Fruit fly (Drosophila melanogaster) whole organism, embryonic: ENCODE data around the gene CG13605.

Experiments
- ATbp ChIP-seq: fragments of 200-800 bp; sonication (Bioruptor generic); optimal IDR thresholded peaks from 2 replicates; lab custom pipeline; 2017; ENCODE audit warnings: missing biosample characterization, mild to moderate bottlenecking, missing genetic modification characterization, missing genetic modification reagents
- Ada2b ChIP-seq: fragments of 200-800 bp; sonication (Bioruptor generic); IDR thresholded peaks from 2 replicates; pipeline ENCODE4 v1.3.6; 2022; ENCODE audit warnings: missing biosample characterization, missing genetic modification characterization
- CG10209 ChIP-seq: fragments of 200-800 bp; sonication (Bioruptor generic); optimal IDR thresholded peaks from 3 replicates; lab custom pipeline; 2017; ENCODE audit warnings: missing biosample characterization, mild to moderate bottlenecking, missing genetic modification characterization, missing genetic modification reagents
- CG11695 ChIP-seq: fragments of 200-800 bp; sonication (Bioruptor generic); IDR thresholded peaks from 3 replicates; pipeline ENCODE4 v1.3.6; 2022; ENCODE audit warnings: missing biosample characterization, missing genetic modification characterization
- CG12391 ChIP-seq: fragments of 200-800 bp; sonication (Bioruptor generic); optimal IDR thresholded peaks from 3 replicates; lab custom pipeline; 2018; ENCODE audit warnings: missing biosample characterization, mild to moderate bottlenecking, missing genetic modification characterization, moderate library complexity
- CG12942 ChIP-seq: fragments of 200-800 bp; sonication (Bioruptor generic); optimal IDR thresholded peaks from 3 replicates; lab custom pipeline; 2016; ENCODE audit warnings: missing biosample characterization, missing genetic modification characterization
- CG13424 ChIP-seq: fragments of 200-800 bp; sonication (Bioruptor generic); optimal IDR thresholded peaks from 2 replicates; lab custom pipeline; 2019; ENCODE audit warnings: missing biosample characterization, mild to moderate bottlenecking, missing genetic modification characterization, moderate library complexity
- CG13624 ChIP-seq: fragments of 200-800 bp; sonication (Bioruptor generic); optimal IDR thresholded peaks from 2 replicates; lab custom pipeline; 2016; ENCODE audit warnings: missing biosample characterization, missing genetic modification characterization
- CG14710 ChIP-seq: fragments of 200-800 bp; sonication (Bioruptor generic); optimal IDR thresholded peaks from 3 replicates; lab custom pipeline; 2019; ENCODE audit warnings: missing biosample characterization, mild to moderate bottlenecking, missing genetic modification characterization, moderate library complexity
- CG14965 ChIP-seq: fragments of 200-800 bp; sonication (Bioruptor generic); optimal IDR thresholded peaks from 2 replicates; lab custom pipeline; 2016; ENCODE audit warnings: missing biosample characterization, missing genetic modification characterization, borderline replicate concordance
- CG17385 ChIP-seq: fragments of 200-800 bp; sonication (Bioruptor generic); optimal IDR thresholded peaks from 3 replicates; lab custom pipeline; 2018; ENCODE audit warnings: missing biosample characterization, mild to moderate bottlenecking, missing genetic modification characterization
- CG2712 ChIP-seq: fragments of 200-800 bp; optimal IDR thresholded peaks from 3 replicates; lab custom pipeline; 2019; ENCODE audit warnings: missing biosample characterization, mild to moderate bottlenecking, missing genetic modification characterization, moderate library complexity
- CG30403 ChIP-seq: fragments of 200-800 bp; sonication (Bioruptor generic); optimal IDR thresholded peaks from 3 replicates; lab custom pipeline; 2016; ENCODE audit warnings: missing biosample characterization, missing genetic modification characterization
- CG33213 ChIP-seq: fragments of 200-800 bp; sonication (Bioruptor generic); optimal IDR thresholded peaks from 3 replicates; lab custom pipeline; 2016; ENCODE audit warnings: missing biosample characterization, missing genetic modification characterization
- CG3838 ChIP-seq: fragments of 200-800 bp; sonication (Bioruptor generic); optimal IDR thresholded peaks from 3 replicates; lab custom pipeline; 2016; ENCODE audit warnings: missing biosample characterization, missing genetic modification characterization
- CG43689 ChIP-seq: fragments of 200-800 bp; sonication (Bioruptor generic); IDR thresholded peaks from 2 replicates; pipeline ENCODE4 v1.3.6; 2022; ENCODE audit warnings: missing biosample characterization, missing genetic modification characterization
- CG6272 ChIP-seq: fragments of 200-800 bp; sonication (Bioruptor generic); IDR thresholded peaks from 2 replicates; pipeline ENCODE4 v1.3.6; 2022; ENCODE audit warnings: missing biosample characterization, missing genetic modification characterization
- CG7271 ChIP-seq: fragments of 200-800 bp; sonication (Bioruptor generic); optimal IDR thresholded peaks from 2 replicates; lab custom pipeline; 2018; ENCODE audit warnings: missing biosample characterization, mild to moderate bottlenecking, missing genetic modification characterization, moderate library complexity
- CG8765 ChIP-seq: fragments of 200-800 bp; sonication (Bioruptor generic); IDR thresholded peaks from 2 replicates; pipeline ENCODE4 v1.3.6; 2022; ENCODE audit warnings: missing biosample characterization, missing genetic modification characterization
- CG8924 ChIP-seq: fragments of 200-800 bp; optimal IDR thresholded peaks from 3 replicates; lab custom pipeline; 2019; ENCODE audit warnings: missing biosample characterization, mild to moderate bottlenecking, missing genetic modification characterization, moderate library complexity
- CG9817 ChIP-seq: fragments of 200-800 bp; sonication (Bioruptor generic); optimal IDR thresholded peaks from 2 replicates; lab custom pipeline; 2018; ENCODE audit warnings: missing biosample characterization, mild to moderate bottlenecking, missing genetic modification characterization, moderate library complexity
- Chrac-16 ChIP-seq: fragments of 200-800 bp; sonication (Bioruptor generic); optimal IDR thresholded peaks from 3 replicates; lab custom pipeline; 2016; ENCODE audit warnings: missing biosample characterization, missing genetic modification characterization
- CoRest ChIP-seq: fragments of 200-800 bp; sonication (Bioruptor generic); optimal IDR thresholded peaks from 3 replicates; lab custom pipeline; 2018; ENCODE audit warnings: missing biosample characterization, mild to moderate bottlenecking, missing genetic modification characterization, moderate library complexity
- Fer1 ChIP-seq: fragments of 200-800 bp; sonication (Bioruptor generic); optimal IDR thresholded peaks from 2 replicates; lab custom pipeline; 2017; ENCODE audit warnings: missing biosample characterization, mild to moderate bottlenecking, missing genetic modification characterization
- Gsc ChIP-seq: fragments of 200-800 bp; sonication (Bioruptor generic); IDR thresholded peaks from 2 replicates; pipeline ENCODE4 v1.3.6; 2022; ENCODE audit warnings: missing biosample characterization, missing genetic modification characterization
- HLH4C ChIP-seq: fragments of 200-800 bp; sonication (Bioruptor generic); IDR thresholded peaks from 3 replicates; pipeline ENCODE4 v1.3.6; 2022; ENCODE audit warnings: missing biosample characterization, missing genetic modification characterization; ENCODE audit not compliant: partially characterized antibody
- Hmr ChIP-seq: fragments of 200-800 bp; sonication (Bioruptor generic); optimal IDR thresholded peaks from 3 replicates; lab custom pipeline; 2017; ENCODE audit warnings: mild to moderate bottlenecking, missing biosample characterization, missing genetic modification reagents, missing genetic modification characterization
- Hr78 ChIP-seq, 2 experiments: fragments of 200-800 bp in 1 of 2; fragments of >200 bp in 1 of 2; sonication (Bioruptor generic) in 1 of 2; optimal IDR thresholded peaks; 2 replicates each; lab custom pipeline; 2017 to 2019; ENCODE audit warnings: missing biosample characterization in 2 of 2, missing genetic modification characterization in 2 of 2, mild to moderate bottlenecking in 1 of 2, moderate library complexity in 1 of 2
- PHDP ChIP-seq: fragments of 200-800 bp; sonication (Bioruptor generic); optimal IDR thresholded peaks from 3 replicates; lab custom pipeline; 2018; ENCODE audit warnings: missing biosample characterization, mild to moderate bottlenecking, missing genetic modification characterization, moderate library complexity
- Sry-β ChIP-seq: fragments of 200-800 bp; sonication (Bioruptor generic); optimal IDR thresholded peaks from 2 replicates; lab custom pipeline; 2018; ENCODE audit warnings: missing biosample characterization, mild to moderate bottlenecking, missing genetic modification characterization, moderate library complexity
- Xrp1 ChIP-seq: fragments of 200-800 bp; sonication (Bioruptor generic); IDR thresholded peaks from 2 replicates; pipeline ENCODE4 v1.3.6; 2022; ENCODE audit warnings: missing biosample characterization, missing genetic modification characterization
- YL-1 ChIP-seq: fragments of 200-800 bp; sonication (Bioruptor generic); optimal IDR thresholded peaks from 3 replicates; lab custom pipeline; 2017; ENCODE audit warnings: missing biosample characterization, mild to moderate bottlenecking, missing genetic modification characterization
- chif ChIP-seq, 2 experiments: fragments of 200-800 bp; sonication (Bioruptor generic); optimal IDR thresholded peaks; 3 replicates each; lab custom pipeline; 2016; ENCODE audit warnings: missing biosample characterization in 2 of 2, missing genetic modification characterization in 2 of 2
- dm ChIP-seq: fragments of 200-800 bp; sonication (Bioruptor generic); optimal IDR thresholded peaks from 3 replicates; lab custom pipeline; 2016; ENCODE audit warnings: missing biosample characterization, missing genetic modification characterization
- dysf ChIP-seq: fragments of 200-800 bp; sonication (Bioruptor generic); IDR thresholded peaks from 3 replicates; pipeline ENCODE4 v1.3.6; 2022; ENCODE audit warnings: missing biosample characterization, missing genetic modification characterization
- ems ChIP-seq: fragments of 200-800 bp; sonication (Bioruptor generic); optimal IDR thresholded peaks from 3 replicates; lab custom pipeline; 2016; ENCODE audit warnings: missing biosample characterization, missing genetic modification characterization
- eve ChIP-seq, 2 experiments: fragments of >200 bp; optimal IDR thresholded peaks; 2 replicates each; lab custom pipeline; 2017; ENCODE audit warnings: missing biosample characterization in 2 of 2, missing genetic modification characterization in 2 of 2
- fd102C ChIP-seq: fragments of 200-800 bp; sonication (Bioruptor generic); optimal IDR thresholded peaks from 2 replicates; lab custom pipeline; 2018; ENCODE audit warnings: missing biosample characterization, mild to moderate bottlenecking, missing genetic modification characterization, moderate library complexity
- grau ChIP-seq: fragments of 200-800 bp; optimal IDR thresholded peaks from 3 replicates; lab custom pipeline; 2019; ENCODE audit warnings: missing biosample characterization, mild to moderate bottlenecking, missing genetic modification characterization, moderate library complexity
- lab ChIP-seq: fragments of 200-800 bp; sonication (Bioruptor generic); optimal IDR thresholded peaks from 3 replicates; lab custom pipeline; 2017; ENCODE audit warnings: missing biosample characterization, missing genetic modification characterization, mild to moderate bottlenecking, moderate library complexity, missing genetic modification reagents
- lilli ChIP-seq: fragments of 200-800 bp; sonication (Bioruptor generic); optimal IDR thresholded peaks from 3 replicates; lab custom pipeline; 2016; ENCODE audit warnings: missing biosample characterization, missing genetic modification characterization
- odd ChIP-seq: fragments of 200-800 bp; sonication (Bioruptor generic); optimal IDR thresholded peaks from 2 replicates; lab custom pipeline; 2017; ENCODE audit warnings: missing biosample characterization, mild to moderate bottlenecking, missing genetic modification characterization
- pho ChIP-seq: fragments of 200-800 bp; sonication (Bioruptor generic); optimal IDR thresholded peaks from 2 replicates; lab custom pipeline; 2016; ENCODE audit warnings: missing biosample characterization, missing genetic modification characterization
- pnt ChIP-seq: fragments of 200-800 bp; sonication (Bioruptor generic); optimal IDR thresholded peaks from 3 replicates; lab custom pipeline; 2016; ENCODE audit warnings: missing biosample characterization, missing genetic modification characterization
- row ChIP-seq: fragments of 200-800 bp; sonication (Bioruptor generic); IDR thresholded peaks from 3 replicates; pipeline ENCODE4 v1.3.6; 2022; ENCODE audit warnings: missing biosample characterization, missing genetic modification characterization
- sens ChIP-seq: fragments of 200-800 bp; sonication (Bioruptor generic); peaks from one replicate; lab custom pipeline; 2016; ENCODE audit warnings: missing biosample characterization, missing genetic modification characterization
- sens-2 ChIP-seq: fragments of 200-800 bp; sonication (Bioruptor generic); IDR thresholded peaks from 2 replicates; pipeline ENCODE4 v1.3.6; 2022; ENCODE audit warnings: missing biosample characterization, missing genetic modification characterization
- slbo ChIP-seq: fragments of 200-800 bp; sonication (Bioruptor generic); IDR thresholded peaks from 2 replicates; pipeline ENCODE4 v1.3.6; 2022; ENCODE audit warnings: missing biosample characterization, missing genetic modification characterization
- sob ChIP-seq: fragments of 200-800 bp; sonication (Bioruptor generic); IDR thresholded peaks from 2 replicates; pipeline ENCODE4 v1.3.6; 2022; ENCODE audit warnings: missing biosample characterization, missing genetic modification characterization
- unpg ChIP-seq: fragments of 200-800 bp; sonication (Bioruptor generic); optimal IDR thresholded peaks from 3 replicates; lab custom pipeline; 2018; ENCODE audit warnings: missing biosample characterization, mild to moderate bottlenecking, missing genetic modification characterization, moderate library complexity
- vnd ChIP-seq: fragments of 200-800 bp; sonication (Bioruptor generic); IDR thresholded peaks from 3 replicates; pipeline ENCODE4 v1.3.6; 2022; ENCODE audit warnings: missing biosample characterization, missing genetic modification characterization; ENCODE audit not compliant: partially characterized antibody

Gene CG13605

dm6 chr3R:24068830-24069229 lies 43.4 kb downstream of the CG13605 start (continued):
- no peak for TF ChIP-seq ems (GFP tag; lab: Kevin White, UChicago)
- TF ChIP-seq dm (GFP tag; lab: Kevin White, UChicago) = no peak
- TF ChIP-seq pnt = no peak
- TF ChIP-seq Gsc = no peak
- TF ChIP-seq CG8924 (tag; lab: Kevin White, UChicago) = peak; percentile 3
- TF ChIP-seq grau (tag; lab: Kevin White, UChicago) = peak; percentile 49
- TF ChIP-seq Xrp1 (GFP tag; lab: Robert Waterston, UW) = peak; percentile 31; the same call in 1 of the 2 replicates
- no peak for TF ChIP-seq HLH4C (GFP tag; lab: Robert Waterston, UW)
- TF ChIP-seq chif (GFP tag; optimal IDR thresholded peaks at IDR 0.05; lab: Kevin White, UChicago) = peak in 1 of 2 experiments; percentile 14
- peak; percentile 74 for TF ChIP-seq sens
- TF ChIP-seq Fer1 = peak; percentile 26
- peak; percentile 16 for TF ChIP-seq CG17385 (GFP tag; lab: Kevin White, UChicago)
- peak in 1 of 2 experiments; percentile 26 for TF ChIP-seq eve (GFP tag; optimal IDR thresholded peaks at IDR 0.05; lab: Kevin White, UChicago)
- TF ChIP-seq CG10209 (GFP tag; lab: Kevin White, UChicago) = peak; percentile 23
- TF ChIP-seq CG9817 (tag; lab: Kevin White, UChicago) = no peak
- TF ChIP-seq Hmr (GFP tag; lab: Kevin White, UChicago) = peak; percentile 30
- peak; percentile 36; the same call in 1 of the 3 replicates for TF ChIP-seq dysf (GFP tag; lab: Robert Waterston, UW)
- TF ChIP-seq lab (GFP tag; lab: Kevin White, UChicago) = peak; percentile 20
- TF ChIP-seq PHDP (tag; lab: Kevin White, UChicago) = peak; percentile 42
- no peak for TF ChIP-seq ATbp (GFP tag; lab: Kevin White, UChicago)
- TF ChIP-seq CG7271 (tag; lab: Kevin White, UChicago) = no peak
- TF ChIP-seq CG43689 (GFP tag; lab: Robert Waterston, UW) = no peak
- TF ChIP-seq pho (GFP tag; lab: Kevin White, UChicago) = peak; percentile 6
- TF ChIP-seq Chrac-16 (GFP tag; lab: Kevin White, UChicago) = peak; percentile 16
- no peak for TF ChIP-seq Hr78 (GFP tag; optimal IDR thresholded peaks at IDR 0.05; lab: Kevin White, UChicago)
- TF ChIP-seq CoRest (tag; lab: Kevin White, UChicago) = peak; percentile 22
- TF ChIP-seq lilli (GFP tag; lab: Kevin White, UChicago) = peak; percentile 30
- TF ChIP-seq CG12391 (tag; lab: Kevin White, UChicago) = peak; percentile 13
- TF ChIP-seq YL-1 (GFP tag; lab: Kevin White, UChicago) = no peak
- no peak for TF ChIP-seq Sry-β
- TF ChIP-seq sob (GFP tag; lab: Robert Waterston, UW) = no peak
- TF ChIP-seq odd = no peak
- TF ChIP-seq CG2712 (tag; lab: Kevin White, UChicago) = peak; percentile 11
- TF ChIP-seq vnd (GFP tag; lab: Robert Waterston, UW) = no peak
- no peak for TF ChIP-seq slbo (GFP tag; lab: Robert Waterston, UW)
- no peak for TF ChIP-seq CG33213 (GFP tag; lab: Kevin White, UChicago)
- TF ChIP-seq Ada2b (GFP tag; lab: Robert Waterston, UW) = peak; percentile 50; the same call in 1 of the 2 replicates
- TF ChIP-seq CG30403 = peak; percentile 12
- 0 out of 3 replicates have a peak, but pooled peaks have one; percentile 18 for TF ChIP-seq CG11695 (GFP tag; lab: Robert Waterston, UW)
- TF ChIP-seq CG3838 (GFP tag; lab: Kevin White, UChicago) = no peak
- TF ChIP-seq sens-2 (GFP tag; lab: Robert Waterston, UW) = no peak
- TF ChIP-seq CG13424 (tag; lab: Kevin White, UChicago) = peak; percentile 44
- TF ChIP-seq CG13624 = peak; percentile 24
- TF ChIP-seq unpg = no peak
- TF ChIP-seq CG8765 = no peak
- no peak for TF ChIP-seq CG14710 (tag; lab: Kevin White, UChicago)
- no peak for TF ChIP-seq CG14965
- peak; percentile 49; the same call in 2 of the 3 replicates for TF ChIP-seq row
- TF ChIP-seq fd102C (GFP tag; lab: Kevin White, UChicago) = no peak
- TF ChIP-seq CG6272 (GFP tag; lab: Robert Waterston, UW) = no peak
- no peak for TF ChIP-seq CG12942 (GFP tag; lab: Kevin White, UChicago)
